Fruit fly (Drosophila melanogaster): ENCODE data around the gene tty.

The tty gene

dm6 chrX:21339476-21339931 is at the start of gene tty, which contains the start of gene fliI (continued):
- TF ChIP-seq CG11504 (tag; optimal IDR thresholded peaks at IDR 0.05) (no peak), pum (GFP tag; optimal IDR thresholded peaks at IDR 0.05) (peak; percentile 86), dimm (GFP tag; IDR thresholded peaks at IDR 0.05) (peak; percentile 54), CG14441 (GFP tag; IDR thresholded peaks at IDR 0.05) (peak; percentile 94), CG6813 (GFP tag; optimal IDR thresholded peaks at IDR 0.05) (peak; percentile 41), CG4854 (GFP tag; optimal IDR thresholded peaks at IDR 0.05) (peak; percentile 72), mirr (GFP tag; optimal IDR thresholded peaks at IDR 0.05) (peak; percentile 25), Elba2 (GFP tag; optimal IDR thresholded peaks at IDR 0.05) (no peak), Sry-δ (GFP tag; optimal IDR thresholded peaks at IDR 0.05) (peak; percentile 61), rib (GFP tag; IDR thresholded peaks at IDR 0.05) (peak; percentile 87), ssp (GFP tag; IDR thresholded peaks at IDR 0.05) (peak; percentile 74), Chrac-16 (GFP tag; optimal IDR thresholded peaks at IDR 0.05) (peak; percentile 73), CG12391 (tag; optimal IDR thresholded peaks at IDR 0.05) (peak; percentile 80), Hand (GFP tag; optimal IDR thresholded peaks at IDR 0.05) (peak; percentile 30), tap (tag; optimal IDR thresholded peaks at IDR 0.05) (peak; percentile 60), CG3838 (GFP tag; optimal IDR thresholded peaks at IDR 0.05) (peak; percentile 43), CG4730 (GFP tag; IDR thresholded peaks at IDR 0.05) (peak; percentile 87), CG18599 (GFP tag; optimal IDR thresholded peaks at IDR 0.05) (peak; percentile 86), CG10267 (tag; optimal IDR thresholded peaks at IDR 0.05) (peak; percentile 90), gcm (GFP tag; optimal IDR thresholded peaks at IDR 0.05) (peak; percentile 23), pan (optimal IDR thresholded peaks at IDR 0.05) (no peak), pan (GFP tag; optimal IDR thresholded peaks at IDR 0.05 in 1 of 2, IDR thresholded peaks at IDR 0.05 in 1 of 2) (peak in 1 of 2 experiments; percentile 90), CG7372 (GFP tag; IDR thresholded peaks at IDR 0.05) (peak; percentile 83), Nf-YA (GFP tag; IDR thresholded peaks at IDR 0.05) (peak; percentile 77; the same call in 1 of the 2 replicates), CG1529 (GFP tag; optimal IDR thresholded peaks at IDR 0.05) (peak; percentile 58), emc (GFP tag; optimal IDR thresholded peaks at IDR 0.05) (peak; percentile 71), CG11093 (GFP tag; IDR thresholded peaks at IDR 0.05) (peak; percentile 86; the same call in 2 of the 3 replicates), ftz-f1 (GFP tag; optimal IDR thresholded peaks at IDR 0.05) (peak; percentile 68), CG42726 (GFP tag; IDR thresholded peaks at IDR 0.05; ENCODE audit: partially characterized antibody) (0 out of 2 replicates have a peak, but pooled peaks have one; percentile 41), CG9437 (GFP tag; optimal IDR thresholded peaks at IDR 0.05) (peak; percentile 58), br (optimal IDR thresholded peaks at IDR 0.05) (no peak), wor (GFP tag; IDR thresholded peaks at IDR 0.05) (peak; percentile 81), fu2 (GFP tag; optimal IDR thresholded peaks at IDR 0.05) (peak; percentile 76), dm (GFP tag; optimal IDR thresholded peaks at IDR 0.05) (peak; percentile 75), NK7.1 (GFP tag; optimal IDR thresholded peaks at IDR 0.05) (peak; percentile 42), CG18764 (GFP tag; optimal IDR thresholded peaks at IDR 0.05) (peak; percentile 68), slou (GFP tag; optimal IDR thresholded peaks at IDR 0.05) (peak; percentile 35), ind (GFP tag; optimal IDR thresholded peaks at IDR 0.05) (peak; percentile 85), ash1 (GFP tag; optimal IDR thresholded peaks at IDR 0.05) (no peak), CG8924 (tag; optimal IDR thresholded peaks at IDR 0.05) (peak; percentile 57), CG13624 (GFP tag; optimal IDR thresholded peaks at IDR 0.05) (peak; percentile 79), E2f2 (GFP tag; IDR thresholded peaks at IDR 0.05) (peak; percentile 80), Abd-B (GFP tag; optimal IDR thresholded peaks at IDR 0.05) (peak; percentile 89), CG30431 (GFP tag; optimal IDR thresholded peaks at IDR 0.05) (peak; percentile 78), CG10274 (GFP tag; optimal IDR thresholded peaks at IDR 0.05) (peak; percentile 26), CG16779 (GFP tag; IDR thresholded peaks at IDR 0.05) (peak; percentile 53; the same call in 1 of the 2 replicates), CG10979 (tag; optimal IDR thresholded peaks at IDR 0.05) (peak; percentile 53), Ets97D (GFP tag; optimal IDR thresholded peaks at IDR 0.05) (peak; percentile 86), HLH4C (GFP tag; IDR thresholded peaks at IDR 0.05; ENCODE audit: partially characterized antibody) (no peak), CG11723 (GFP tag; optimal IDR thresholded peaks at IDR 0.05) (peak; percentile 28), tll (GFP tag; optimal IDR thresholded peaks at IDR 0.05) (no peak)
